Fruit fly (Drosophila melanogaster): ENCODE results near the gene CG31668.
A peak's percentile ranks its signal among the peaks of the same experiment; 100 is the strongest.

dm6 chr2L:2193357-2193780, 12.6 kb downstream of the CG31668 start:
- TF ChIP-seq psq (GFP tag; optimal IDR thresholded peaks at IDR 0.05) = peak; percentile 13
- no peak for TF ChIP-seq pan (optimal IDR thresholded peaks at IDR 0.05)
- TF ChIP-seq br (GFP tag; optimal IDR thresholded peaks at IDR 0.05) = peak; percentile 9
- TF ChIP-seq rgr (GFP tag; optimal IDR thresholded peaks at IDR 0.05) = peak; percentile 44
- TF ChIP-seq GATAd (GFP tag; optimal IDR thresholded peaks at IDR 0.05) = no peak
- peak; percentile 23 for TF ChIP-seq fru (GFP tag; optimal IDR thresholded peaks at IDR 0.05)
- TF ChIP-seq jim (GFP tag; optimal IDR thresholded peaks at IDR 0.05) = no peak
- TF ChIP-seq foxo (GFP tag; optimal IDR thresholded peaks at IDR 0.05) = peak; percentile 1 to 13
- TF ChIP-seq Hr78 (GFP tag; optimal IDR thresholded peaks at IDR 0.05) = no peak
- TF ChIP-seq HLH106 (tag; optimal IDR thresholded peaks at IDR 0.05) = peak; percentile 55
- TF ChIP-seq h (GFP tag; optimal IDR thresholded peaks at IDR 0.05) = peak; percentile 83

Measured in whole organism, wandering third instar larva.